Comparison of ENCODE assay signal across 5 fruit fly cellular contexts in the genomic region with DNA sequence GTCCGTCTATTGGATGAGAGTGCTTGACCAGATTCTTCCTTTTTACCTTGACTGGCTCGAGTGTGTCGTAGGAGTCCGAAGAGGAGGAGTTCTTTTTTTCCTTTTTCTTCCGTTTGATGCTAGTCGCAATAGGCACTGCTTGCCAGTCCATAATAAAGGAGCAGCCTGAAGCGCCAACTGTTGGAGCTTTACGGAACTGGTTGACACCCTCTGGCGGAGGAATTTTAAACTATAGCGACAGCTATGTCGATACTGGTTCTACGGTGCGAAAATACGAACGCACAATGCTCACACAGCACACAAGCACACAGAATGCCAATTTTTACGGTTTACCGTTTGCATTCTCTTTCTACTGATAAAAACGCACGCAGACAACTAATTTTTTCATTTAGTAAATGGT.
TF ChIP-seq lines count a peak whose summit lies in the region.

No protein-coding gene starts in this region.

- TF ChIP-seq CTCF in S2 (optimal IDR thresholded peaks at IDR 0.05; lab: Kevin White, UChicago), result peak; percentile 72 to 80
- TF ChIP-seq CTCF in whole organism, embryonic (GFP tag; optimal IDR thresholded peaks at IDR 0.05; lab: Kevin White, UChicago), result peak; percentile 91

TF ChIP-seq in whole organism, adult, 20 proteins besides CTCF, POLR2A, EP300 and RAD21:
- peak; percentile 31 for TF ChIP-seq CG1620 (GFP tag; optimal IDR thresholded peaks at IDR 0.05; lab: Kevin White, UChicago)
- TF ChIP-seq CG11617 (GFP tag; optimal IDR thresholded peaks at IDR 0.05; lab: Kevin White, UChicago), result no peak
- peak; percentile 44 for TF ChIP-seq pad (GFP tag; optimal IDR thresholded peaks at IDR 0.05; lab: Kevin White, UChicago)

TF ChIP-seq in whole organism, embryonic, 481 proteins besides CTCF, POLR2A, EP300 and RAD21 (continues in another document):
- TF ChIP-seq CG11456 (GFP tag; IDR thresholded peaks at IDR 0.05; lab: Robert Waterston, UW) (peak; percentile 65; the same call in 1 of the 3 replicates), CG11247 (GFP tag; IDR thresholded peaks at IDR 0.05; lab: Robert Waterston, UW) (0 out of 2 replicates have a peak, but pooled peaks have one; percentile 24), Mad (GFP tag; optimal IDR thresholded peaks at IDR 0.05; lab: Kevin White, UChicago) (no peak), phol (tag; optimal IDR thresholded peaks at IDR 0.05; lab: Kevin White, UChicago) (no peak), Meics (GFP tag; optimal IDR thresholded peaks at IDR 0.05; lab: Kevin White, UChicago) (peak; percentile 17), B-H2 (GFP tag; optimal IDR thresholded peaks at IDR 0.05; lab: Kevin White, UChicago) (no peak), HHEX (GFP tag; optimal IDR thresholded peaks at IDR 0.05; lab: Kevin White, UChicago) (no peak), hbn (GFP tag; IDR thresholded peaks at IDR 0.05; lab: Robert Waterston, UW; ENCODE audit: partially characterized antibody) (no peak), nau (GFP tag; optimal IDR thresholded peaks at IDR 0.05; lab: Kevin White, UChicago) (no peak), CG34422 (GFP tag; IDR thresholded peaks at IDR 0.05; lab: Robert Waterston, UW) (0 out of 3 replicates have a peak, but pooled peaks have one; percentile 9), dmrt99B (tag; optimal IDR thresholded peaks at IDR 0.05; lab: Kevin White, UChicago) (no peak), Sry-β (GFP tag; optimal IDR thresholded peaks at IDR 0.05; lab: Kevin White, UChicago) (no peak), CG32532 (GFP tag; IDR thresholded peaks at IDR 0.05; lab: Robert Waterston, UW) (peak; percentile 50; the same call in 1 of the 2 replicates), YL-1 (GFP tag; optimal IDR thresholded peaks at IDR 0.05; lab: Kevin White, UChicago) (no peak), ci (GFP tag; IDR thresholded peaks at IDR 0.05; lab: Robert Waterston, UW) (no peak), sug (tag; optimal IDR thresholded peaks at IDR 0.05; lab: Kevin White, UChicago) (no peak), luna (GFP tag; optimal IDR thresholded peaks at IDR 0.05; lab: Kevin White, UChicago) (no peak), BtbVII (GFP tag; optimal IDR thresholded peaks at IDR 0.05; lab: Kevin White, UChicago) (no peak), CG31365 (tag; optimal IDR thresholded peaks at IDR 0.05; lab: Kevin White, UChicago) (peak; percentile 16), gem (tag; optimal IDR thresholded peaks at IDR 0.05; lab: Kevin White, UChicago) (no peak), CHES-1-like (GFP tag; optimal IDR thresholded peaks at IDR 0.05; lab: Kevin White, UChicago) (no peak), CG11723 (GFP tag; optimal IDR thresholded peaks at IDR 0.05; lab: Kevin White, UChicago) (no peak), CG14667 (GFP tag; IDR thresholded peaks at IDR 0.05; lab: Robert Waterston, UW) (0 out of 2 replicates have a peak, but pooled peaks have one; percentile 18), sens-2 (GFP tag; IDR thresholded peaks at IDR 0.05; lab: Robert Waterston, UW) (no peak), CG16813 (GFP tag; IDR thresholded peaks at IDR 0.05; lab: Robert Waterston, UW; ENCODE audit: partially characterized antibody) (0 out of 3 replicates have a peak, but pooled peaks have one; percentile 12), Optix (GFP tag; IDR thresholded peaks at IDR 0.05; lab: Robert Waterston, UW) (0 out of 3 replicates have a peak, but pooled peaks have one; percentile 25)

TF ChIP-seq in whole organism, prepupa, 60 proteins besides CTCF, POLR2A, EP300 and RAD21:
- TF ChIP-seq CG1621 (tag; optimal IDR thresholded peaks at IDR 0.05; lab: Kevin White, UChicago) (peak; percentile 78), Met (GFP tag; optimal IDR thresholded peaks at IDR 0.05; lab: Kevin White, UChicago) (peak; percentile 1), CG31627 (GFP tag; optimal IDR thresholded peaks at IDR 0.05; lab: Kevin White, UChicago) (peak; percentile 39), CG8119 (GFP tag; IDR thresholded peaks at IDR 0.05; lab: Robert Waterston, UW) (no peak), fd59A (GFP tag; optimal IDR thresholded peaks at IDR 0.05; lab: Kevin White, UChicago) (no peak), Blimp-1 (GFP tag; optimal IDR thresholded peaks at IDR 0.05; lab: Kevin White, UChicago) (no peak), spab (GFP tag; optimal IDR thresholded peaks at IDR 0.05; lab: Kevin White, UChicago) (no peak), dac (GFP tag; optimal IDR thresholded peaks at IDR 0.05; lab: Kevin White, UChicago) (no peak), Hr39 (GFP tag; optimal IDR thresholded peaks at IDR 0.05; lab: Kevin White, UChicago) (peak; percentile 35), esn (GFP tag; optimal IDR thresholded peaks at IDR 0.05; lab: Kevin White, UChicago) (peak; percentile 17), pdm3 (GFP tag; optimal IDR thresholded peaks at IDR 0.05; lab: Kevin White, UChicago) (no peak), Eip93F (GFP tag; optimal IDR thresholded peaks at IDR 0.05; lab: Kevin White, UChicago) (no peak), CG8319 (GFP tag; optimal IDR thresholded peaks at IDR 0.05; lab: Kevin White, UChicago) (no peak), lz (GFP tag; optimal IDR thresholded peaks at IDR 0.05; lab: Kevin White, UChicago) (peak; percentile 20), cyc (GFP tag; optimal IDR thresholded peaks at IDR 0.05; lab: Kevin White, UChicago) (peak; percentile 14), CG7368 (GFP tag; optimal IDR thresholded peaks at IDR 0.05; lab: Kevin White, UChicago) (no peak), Eip78C (GFP tag; lab: Kevin White, UChicago) (peak; percentile 7)
TF ChIP-seq in whole organism, prepupa: peak in this region for 8.

TF ChIP-seq in whole organism, wandering third instar larva, 38 proteins besides CTCF, POLR2A, EP300 and RAD21:
- TF ChIP-seq psq (GFP tag; optimal IDR thresholded peaks at IDR 0.05; lab: Kevin White, UChicago), result no peak
- TF ChIP-seq OdsH (GFP tag; optimal IDR thresholded peaks at IDR 0.05; lab: Kevin White, UChicago), result no peak
- TF ChIP-seq br (GFP tag; optimal IDR thresholded peaks at IDR 0.05; lab: Kevin White, UChicago), result no peak
- TF ChIP-seq Myc (optimal IDR thresholded peaks at IDR 0.05; lab: Kevin White, UChicago), result peak; percentile 50
- peak in 1 of 2 experiments; percentile 26 for TF ChIP-seq foxo (GFP tag; optimal IDR thresholded peaks at IDR 0.05; lab: Kevin White, UChicago)
- TF ChIP-seq HLH106 (tag; optimal IDR thresholded peaks at IDR 0.05; lab: Kevin White, UChicago), result peak; percentile 19
